Worm (Caenorhabditis elegans) whole organism, early embryonic: ENCODE measurements around the gene srz-19.

Source experiments
- ama-1 ChIP-seq: fragments of 150-350 bp; optimal IDR thresholded peaks from 2 replicates; lab custom pipeline; 2014
- ceh-13 ChIP-seq: fragments of 200-800 bp; sonication (Bioruptor generic); optimal IDR thresholded peaks from 2 replicates; lab custom pipeline; 2018; ENCODE audit warnings: mild to moderate bottlenecking, missing genetic modification characterization, missing compliant biosample characterization
- ceh-36 ChIP-seq: sonication (generic microtip); optimal IDR thresholded peaks from 2 replicates; lab custom pipeline; 2016; ENCODE audit warnings: missing genetic modification characterization, inconsistent platforms, missing compliant biosample characterization
- ets-7 ChIP-seq: sonication (generic microtip); optimal IDR thresholded peaks from 2 replicates; lab custom pipeline; 2016; ENCODE audit warnings: missing genotype, missing genetic modification characterization, missing compliant biosample characterization
- flt-1 ChIP-seq: fragments of 200-800 bp; sonication (Bioruptor generic); IDR thresholded peaks from 2 replicates; pipeline ENCODE4 v1.3.6; 2022; ENCODE audit warnings: missing genetic modification characterization, missing compliant biosample characterization
- hmg-4 ChIP-seq: fragments of 200-800 bp; sonication (Bioruptor generic); optimal IDR thresholded peaks from 2 replicates; lab custom pipeline; 2018; ENCODE audit warnings: mild to moderate bottlenecking, missing genetic modification characterization, missing compliant biosample characterization
- pes-1 ChIP-seq: fragments of 200-800 bp; sonication (Bioruptor generic); IDR thresholded peaks from 2 replicates; pipeline ENCODE4 v1.3.6; 2022; ENCODE audit warnings: missing genetic modification reagents, missing genetic modification characterization, missing compliant biosample characterization

ce11 chrIV:3874417-3874816 lies 45.2 kb upstream of the srz-19 start:
- TF ChIP-seq ama-1 = no peak
- no peak for TF ChIP-seq flt-1 (GFP tag; lab: Robert Waterston, UW)
- TF ChIP-seq hmg-4 (GFP tag; lab: Kevin White, UChicago) = no peak
- TF ChIP-seq ceh-36 = no peak
- no peak for TF ChIP-seq ceh-13 (GFP tag; lab: Kevin White, UChicago)
- no peak for TF ChIP-seq ets-7 (tag; lab: Kevin White, UChicago)
- no peak for TF ChIP-seq pes-1
